Fruit fly (Drosophila melanogaster) whole organism, embryonic: ENCODE measurements around the gene klar.
A peak's percentile ranks its signal among the peaks of the same experiment; 100 is the strongest.

ENCODE experiments used
- CG10321 ChIP-seq: fragments of 200-800 bp; sonication (Bioruptor generic); IDR thresholded peaks from 2 replicates; pipeline ENCODE4 v1.3.6; 2022; ENCODE audit warnings: missing biosample characterization, missing genetic modification characterization
- CG11456 ChIP-seq: fragments of 200-800 bp; sonication (Bioruptor generic); IDR thresholded peaks from 3 replicates; pipeline ENCODE4 v1.3.6; 2022; ENCODE audit warnings: missing biosample characterization, missing genetic modification characterization
- CG11695 ChIP-seq: fragments of 200-800 bp; sonication (Bioruptor generic); IDR thresholded peaks from 3 replicates; pipeline ENCODE4 v1.3.6; 2022; ENCODE audit warnings: missing biosample characterization, missing genetic modification characterization
- CG12659 ChIP-seq: fragments of 200-800 bp; sonication (Bioruptor generic); optimal IDR thresholded peaks from 3 replicates; lab custom pipeline; 2017; ENCODE audit warnings: mild to moderate bottlenecking, missing biosample characterization, missing genetic modification reagents, missing genetic modification characterization
- CG13424 ChIP-seq: fragments of 200-800 bp; sonication (Bioruptor generic); optimal IDR thresholded peaks from 2 replicates; lab custom pipeline; 2019; ENCODE audit warnings: missing biosample characterization, mild to moderate bottlenecking, missing genetic modification characterization, moderate library complexity
- CG15696 ChIP-seq: fragments of 200-800 bp; sonication (Bioruptor generic); optimal IDR thresholded peaks from 2 replicates; lab custom pipeline; 2019; ENCODE audit warnings: missing biosample characterization, mild to moderate bottlenecking, missing genetic modification characterization, moderate library complexity
- CG1647 ChIP-seq: fragments of 200-800 bp; sonication (Bioruptor generic); optimal IDR thresholded peaks from 3 replicates; lab custom pipeline; 2016; ENCODE audit warnings: missing biosample characterization, missing genetic modification characterization
- CG17186 ChIP-seq: fragments of 200-800 bp; sonication (Bioruptor generic); optimal IDR thresholded peaks from 3 replicates; lab custom pipeline; 2017; ENCODE audit warnings: missing biosample characterization, missing genetic modification reagents, missing genetic modification characterization
- CG17568 ChIP-seq: fragments of 200-800 bp; sonication (Bioruptor generic); optimal IDR thresholded peaks from 2 replicates; lab custom pipeline; 2018; ENCODE audit warnings: missing biosample characterization, mild to moderate bottlenecking, missing genetic modification characterization, moderate library complexity
- CG17829 ChIP-seq: fragments of 200-800 bp; optimal IDR thresholded peaks from 2 replicates; lab custom pipeline; 2019; ENCODE audit warnings: missing biosample characterization, mild to moderate bottlenecking, missing genetic modification characterization, moderate library complexity
- CG1792 ChIP-seq: fragments of 200-800 bp; sonication (Bioruptor generic); optimal IDR thresholded peaks from 2 replicates; lab custom pipeline; 2016; ENCODE audit warnings: missing biosample characterization, missing genetic modification characterization
- CG2202 ChIP-seq: fragments of 200-800 bp; sonication (Bioruptor generic); optimal IDR thresholded peaks from 2 replicates; lab custom pipeline; 2018; ENCODE audit warnings: missing biosample characterization, mild to moderate bottlenecking, missing genetic modification characterization
- CG2875 ChIP-seq: fragments of 200-800 bp; sonication (Bioruptor generic); optimal IDR thresholded peaks from 2 replicates; lab custom pipeline; 2017; ENCODE audit warnings: missing biosample characterization, mild to moderate bottlenecking, missing genetic modification characterization, missing genetic modification reagents
- CG33213 ChIP-seq: fragments of 200-800 bp; sonication (Bioruptor generic); optimal IDR thresholded peaks from 3 replicates; lab custom pipeline; 2016; ENCODE audit warnings: missing biosample characterization, missing genetic modification characterization
- CG34376 ChIP-seq: fragments of 200-800 bp; sonication (Bioruptor generic); optimal IDR thresholded peaks from 2 replicates; lab custom pipeline; 2018; ENCODE audit warnings: missing biosample characterization, mild to moderate bottlenecking, missing genetic modification characterization
- CG4360 ChIP-seq: fragments of 200-800 bp; sonication (Bioruptor generic); IDR thresholded peaks from 2 replicates; pipeline ENCODE4 v1.3.6; 2022; ENCODE audit warnings: missing biosample characterization, missing genetic modification characterization
- CG43689 ChIP-seq: fragments of 200-800 bp; sonication (Bioruptor generic); IDR thresholded peaks from 2 replicates; pipeline ENCODE4 v1.3.6; 2022; ENCODE audit warnings: missing biosample characterization, missing genetic modification characterization
- CG4707 ChIP-seq: fragments of 200-800 bp; sonication (Bioruptor generic); optimal IDR thresholded peaks from 2 replicates; lab custom pipeline; 2018; ENCODE audit warnings: missing biosample characterization, mild to moderate bottlenecking, missing genetic modification characterization, moderate library complexity
- CG4820 ChIP-seq: fragments of 200-800 bp; sonication (Bioruptor generic); optimal IDR thresholded peaks from 3 replicates; lab custom pipeline; 2016; ENCODE audit warnings: missing biosample characterization, missing genetic modification characterization
- CG6683 ChIP-seq: fragments of 200-800 bp; sonication (Bioruptor generic); optimal IDR thresholded peaks from 2 replicates; lab custom pipeline; 2017; ENCODE audit warnings: missing biosample characterization, mild to moderate bottlenecking, missing genetic modification characterization, missing genetic modification reagents
- CG7271 ChIP-seq: fragments of 200-800 bp; sonication (Bioruptor generic); optimal IDR thresholded peaks from 2 replicates; lab custom pipeline; 2018; ENCODE audit warnings: missing biosample characterization, mild to moderate bottlenecking, missing genetic modification characterization, moderate library complexity
- CG7839 ChIP-seq: fragments of 200-800 bp; sonication (Bioruptor generic); optimal IDR thresholded peaks from 3 replicates; lab custom pipeline; 2018; ENCODE audit warnings: missing biosample characterization, mild to moderate bottlenecking, missing genetic modification characterization, moderate library complexity
- CkIIα-i1 ChIP-seq: fragments of 200-800 bp; sonication (Bioruptor generic); IDR thresholded peaks from 2 replicates; pipeline ENCODE4 v1.3.6; 2022; ENCODE audit warnings: missing biosample characterization, missing genetic modification characterization
- D19A ChIP-seq: fragments of 200-800 bp; optimal IDR thresholded peaks from 3 replicates; lab custom pipeline; 2019; ENCODE audit warnings: missing biosample characterization, mild to moderate bottlenecking, missing genetic modification characterization, moderate library complexity
- Dfd ChIP-seq, 2 experiments: fragments of >200 bp; optimal IDR thresholded peaks; 2 replicates each; lab custom pipeline; 2017; ENCODE audit warnings: missing biosample characterization in 2 of 2, missing genetic modification characterization in 2 of 2
- HHEX ChIP-seq: fragments of 200-800 bp; sonication (Bioruptor generic); optimal IDR thresholded peaks from 3 replicates; lab custom pipeline; 2017; ENCODE audit warnings: missing biosample characterization, mild to moderate bottlenecking, missing genetic modification characterization, missing genetic modification reagents
- MESR4 ChIP-seq: fragments of 200-800 bp; sonication (Bioruptor generic); optimal IDR thresholded peaks from 2 replicates; lab custom pipeline; 2018; ENCODE audit warnings: missing biosample characterization, mild to moderate bottlenecking, missing genetic modification characterization, moderate library complexity
- Max ChIP-seq: fragments of 200-800 bp; sonication (Bioruptor generic); optimal IDR thresholded peaks from 2 replicates; lab custom pipeline; 2016; ENCODE audit warnings: missing biosample characterization, mild to moderate bottlenecking, missing genetic modification characterization
- Med ChIP-seq: fragments of 200-800 bp; sonication (Bioruptor generic); peaks from one replicate; lab custom pipeline; 2016; ENCODE audit warnings: missing biosample characterization, missing genetic modification characterization, mild to moderate bottlenecking, inconsistent platforms, moderate library complexity
- Nf-YB ChIP-seq: fragments of 200-800 bp; sonication (Bioruptor generic); optimal IDR thresholded peaks from 3 replicates; lab custom pipeline; 2019; ENCODE audit warnings: missing biosample characterization, mild to moderate bottlenecking, missing genetic modification characterization, moderate library complexity
- Nf-YC ChIP-seq: fragments of 200-800 bp; optimal IDR thresholded peaks from 3 replicates; lab custom pipeline; 2019; ENCODE audit warnings: missing biosample characterization, mild to moderate bottlenecking, missing genetic modification characterization, moderate library complexity
- NfI ChIP-seq: fragments of 200-800 bp; sonication (Bioruptor generic); optimal IDR thresholded peaks from 3 replicates; lab custom pipeline; 2018; ENCODE audit warnings: missing biosample characterization, mild to moderate bottlenecking, missing genetic modification characterization, moderate library complexity
- Pdp1 ChIP-seq, 2 experiments: fragments of 200-800 bp; sonication (Bioruptor generic); optimal IDR thresholded peaks; 3 replicates each; lab custom pipeline; 2016; ENCODE audit warnings: missing biosample characterization in 2 of 2, missing genetic modification characterization in 2 of 2, mild to moderate bottlenecking in 1 of 2, moderate library complexity in 1 of 2
- Xrp1 ChIP-seq: fragments of 200-800 bp; sonication (Bioruptor generic); IDR thresholded peaks from 2 replicates; pipeline ENCODE4 v1.3.6; 2022; ENCODE audit warnings: missing biosample characterization, missing genetic modification characterization
- amos ChIP-seq: fragments of 200-800 bp; sonication (Bioruptor generic); IDR thresholded peaks from 2 replicates; pipeline ENCODE4 v1.3.6; 2022; ENCODE audit warnings: missing biosample characterization, missing genetic modification characterization; ENCODE audit not compliant: partially characterized antibody
- ato ChIP-seq: fragments of 200-800 bp; sonication (Bioruptor generic); IDR thresholded peaks from 2 replicates; pipeline ENCODE4 v1.3.6; 2022; ENCODE audit warnings: missing biosample characterization, missing genetic modification characterization; ENCODE audit not compliant: partially characterized antibody
- chinmo ChIP-seq: fragments of 200-800 bp; sonication (Bioruptor generic); IDR thresholded peaks from 4 replicates; pipeline ENCODE4 v1.3.6; 2022; ENCODE audit warnings: missing biosample characterization, missing genetic modification characterization; ENCODE audit not compliant: partially characterized antibody
- ci ChIP-seq: fragments of 200-800 bp; sonication (Bioruptor generic); IDR thresholded peaks from 3 replicates; pipeline ENCODE4 v1.3.6; 2022; ENCODE audit warnings: missing biosample characterization, missing genetic modification characterization
- disco-r ChIP-seq: fragments of 200-800 bp; sonication (Bioruptor generic); optimal IDR thresholded peaks from 2 replicates; lab custom pipeline; 2016; ENCODE audit warnings: missing biosample characterization, missing genetic modification characterization
- hbn ChIP-seq: fragments of 200-800 bp; sonication (Bioruptor generic); IDR thresholded peaks from 2 replicates; pipeline ENCODE4 v1.3.6; 2022; ENCODE audit warnings: missing biosample characterization, missing genetic modification characterization; ENCODE audit not compliant: partially characterized antibody
- lab ChIP-seq: fragments of 200-800 bp; sonication (Bioruptor generic); optimal IDR thresholded peaks from 3 replicates; lab custom pipeline; 2017; ENCODE audit warnings: missing biosample characterization, missing genetic modification characterization, mild to moderate bottlenecking, moderate library complexity, missing genetic modification reagents
- odd ChIP-seq: fragments of 200-800 bp; sonication (Bioruptor generic); optimal IDR thresholded peaks from 2 replicates; lab custom pipeline; 2017; ENCODE audit warnings: missing biosample characterization, mild to moderate bottlenecking, missing genetic modification characterization
- phol ChIP-seq: fragments of 200-800 bp; sonication (Bioruptor generic); optimal IDR thresholded peaks from 3 replicates; lab custom pipeline; 2018; ENCODE audit warnings: missing biosample characterization, mild to moderate bottlenecking, missing genetic modification characterization, moderate library complexity
- pum ChIP-seq: fragments of 200-800 bp; sonication (Bioruptor generic); optimal IDR thresholded peaks from 2 replicates; lab custom pipeline; 2016; ENCODE audit warnings: missing biosample characterization, missing genetic modification characterization
- run ChIP-seq: fragments of 200-800 bp; sonication (Bioruptor generic); optimal IDR thresholded peaks from 3 replicates; lab custom pipeline; 2018; ENCODE audit warnings: missing biosample characterization, mild to moderate bottlenecking, missing genetic modification characterization
- sd ChIP-seq: fragments of 200-800 bp; sonication (Bioruptor generic); optimal IDR thresholded peaks from 3 replicates; lab custom pipeline; 2018; ENCODE audit warnings: missing biosample characterization, mild to moderate bottlenecking, missing genetic modification characterization, moderate library complexity
- slbo ChIP-seq: fragments of 200-800 bp; sonication (Bioruptor generic); IDR thresholded peaks from 2 replicates; pipeline ENCODE4 v1.3.6; 2022; ENCODE audit warnings: missing biosample characterization, missing genetic modification characterization
- tio ChIP-seq: fragments of 200-800 bp; sonication (Bioruptor generic); optimal IDR thresholded peaks from 2 replicates; lab custom pipeline; 2017; ENCODE audit warnings: missing biosample characterization, missing genetic modification characterization, inconsistent platforms
- unpg ChIP-seq: fragments of 200-800 bp; sonication (Bioruptor generic); optimal IDR thresholded peaks from 3 replicates; lab custom pipeline; 2018; ENCODE audit warnings: missing biosample characterization, mild to moderate bottlenecking, missing genetic modification characterization, moderate library complexity

The klar gene

dm6 chr3L:561772-562454 lies 21.5 kb upstream of the klar start:
- TF ChIP-seq CG17186 (no peak), CG15696 (no peak), CG33213 (GFP tag; lab: Kevin White, UChicago) (no peak), ato (GFP tag; lab: Robert Waterston, UW) (no peak), Nf-YB (GFP tag; lab: Kevin White, UChicago) (no peak), CG4820 (GFP tag; lab: Kevin White, UChicago) (no peak), CG7271 (tag; lab: Kevin White, UChicago) (no peak), sd (tag; lab: Kevin White, UChicago) (peak; percentile 90), CkIIα-i1 (no peak), slbo (0 out of 2 replicates have a peak, but pooled peaks have one; percentile 19), odd (GFP tag; lab: Kevin White, UChicago) (no peak), D19A (no peak), Xrp1 (GFP tag; lab: Robert Waterston, UW) (no peak), CG1647 (GFP tag; lab: Kevin White, UChicago) (no peak), CG4707 (GFP tag; lab: Kevin White, UChicago) (no peak), CG4360 (no peak), CG6683 (GFP tag; lab: Kevin White, UChicago) (no peak), Med (peak; percentile 7), ci (GFP tag; lab: Robert Waterston, UW) (0 out of 3 replicates have a peak, but pooled peaks have one; percentile 8), NfI (GFP tag; lab: Kevin White, UChicago) (no peak), CG13424 (tag; lab: Kevin White, UChicago) (no peak), CG17829 (tag; lab: Kevin White, UChicago) (peak; percentile 91), CG1792 (GFP tag; lab: Kevin White, UChicago) (no peak), Max (GFP tag; lab: Kevin White, UChicago) (no peak), MESR4 (GFP tag; lab: Kevin White, UChicago) (no peak), amos (GFP tag; lab: Robert Waterston, UW) (no peak), CG34376 (GFP tag; lab: Kevin White, UChicago) (peak; percentile 20), Dfd (GFP tag; optimal IDR thresholded peaks at IDR 0.05; lab: Kevin White, UChicago) (no peak), tio (GFP tag; lab: Kevin White, UChicago) (no peak), CG2875 (GFP tag; lab: Kevin White, UChicago) (no peak), hbn (GFP tag; lab: Robert Waterston, UW) (no peak), CG17568 (GFP tag; lab: Kevin White, UChicago) (no peak), chinmo (GFP tag; lab: Robert Waterston, UW) (0 out of 4 replicates have a peak, but pooled peaks have one; percentile 15), CG43689 (GFP tag; lab: Robert Waterston, UW) (no peak), unpg (GFP tag; lab: Kevin White, UChicago) (no peak), CG10321 (no peak), lab (GFP tag; lab: Kevin White, UChicago) (no peak), Pdp1 (GFP tag; optimal IDR thresholded peaks at IDR 0.05; lab: Kevin White, UChicago) (peak in 1 of 2 experiments; percentile 24), run (tag; lab: Kevin White, UChicago) (no peak), CG2202 (tag; lab: Kevin White, UChicago) (no peak), CG11456 (GFP tag; lab: Robert Waterston, UW) (no peak), CG7839 (no peak), CG11695 (GFP tag; lab: Robert Waterston, UW) (no peak), HHEX (GFP tag; lab: Kevin White, UChicago) (no peak), phol (tag; lab: Kevin White, UChicago) (no peak), Nf-YC (tag; lab: Kevin White, UChicago) (no peak), pum (GFP tag; lab: Kevin White, UChicago) (no peak), CG12659 (no peak), disco-r (GFP tag; lab: Kevin White, UChicago) (no peak)
